Fruit fly (Drosophila melanogaster) whole organism, pupa: ENCODE results near the gene ksh.

Experiments used
- CG10348 ChIP-seq: fragments of 200-800 bp; sonication (Bioruptor generic); IDR thresholded peaks from 2 replicates; pipeline ENCODE4 v1.3.6; 2022; ENCODE audit warnings: missing biosample characterization, missing genetic modification characterization
- CG12605 ChIP-seq: fragments of 200-800 bp; sonication (Bioruptor generic); IDR thresholded peaks from 2 replicates; pipeline ENCODE4 v1.3.6; 2022; ENCODE audit warnings: missing biosample characterization, missing genetic modification characterization
- CG13204 ChIP-seq: fragments of 200-800 bp; sonication (Bioruptor generic); optimal IDR thresholded peaks from 2 replicates; lab custom pipeline; 2018; ENCODE audit warnings: missing biosample characterization, mild to moderate bottlenecking, missing genetic modification characterization, moderate library complexity
- CG14655 ChIP-seq: fragments of 200-800 bp; sonication (Bioruptor generic); optimal IDR thresholded peaks from 3 replicates; lab custom pipeline; 2017; ENCODE audit warnings: mild to moderate bottlenecking, missing biosample characterization, missing genetic modification reagents, missing genetic modification characterization
- CG15710 ChIP-seq: fragments of 200-800 bp; sonication (Bioruptor generic); optimal IDR thresholded peaks from 2 replicates; lab custom pipeline; 2018; ENCODE audit warnings: missing biosample characterization, mild to moderate bottlenecking, missing genetic modification characterization, moderate library complexity
- CG17806 ChIP-seq: fragments of 200-800 bp; sonication (Bioruptor generic); optimal IDR thresholded peaks from 2 replicates; lab custom pipeline; 2018; ENCODE audit warnings: missing biosample characterization, mild to moderate bottlenecking, missing genetic modification characterization, moderate library complexity
- CG32121 ChIP-seq: fragments of 200-800 bp; sonication (Bioruptor generic); IDR thresholded peaks from 2 replicates; pipeline ENCODE4 v1.3.6; 2022; ENCODE audit warnings: missing biosample characterization, missing genetic modification characterization
- CG34367 ChIP-seq: fragments of 200-800 bp; sonication (Bioruptor generic); optimal IDR thresholded peaks from 2 replicates; lab custom pipeline; 2018; ENCODE audit warnings: missing biosample characterization, mild to moderate bottlenecking, missing genetic modification characterization
- CG4496 ChIP-seq: fragments of 200-800 bp; sonication (Bioruptor generic); IDR thresholded peaks from 3 replicates; pipeline ENCODE4 v1.3.6; 2022; ENCODE audit warnings: missing biosample characterization, missing genetic modification characterization
- CG8159 ChIP-seq: fragments of 200-800 bp; sonication (Bioruptor generic); optimal IDR thresholded peaks from 3 replicates; lab custom pipeline; 2018; ENCODE audit warnings: missing biosample characterization, mild to moderate bottlenecking, missing genetic modification characterization, moderate library complexity
- CG8301 ChIP-seq: fragments of 200-800 bp; sonication (Bioruptor generic); optimal IDR thresholded peaks from 2 replicates; lab custom pipeline; 2018; ENCODE audit warnings: missing biosample characterization, mild to moderate bottlenecking, missing genetic modification characterization
- CG9948 ChIP-seq: fragments of 200-800 bp; sonication (Bioruptor generic); optimal IDR thresholded peaks from 2 replicates; lab custom pipeline; 2018; ENCODE audit warnings: missing biosample characterization, mild to moderate bottlenecking, missing genetic modification characterization, moderate library complexity
- D1 ChIP-seq: fragments of 200-800 bp; sonication (Bioruptor generic); optimal IDR thresholded peaks from 2 replicates; lab custom pipeline; 2018; ENCODE audit warnings: missing biosample characterization, mild to moderate bottlenecking, missing genetic modification characterization, moderate library complexity
- EcR ChIP-seq: fragments of 200-800 bp; sonication (Bioruptor generic); optimal IDR thresholded peaks from 3 replicates; lab custom pipeline; 2019; ENCODE audit warnings: missing biosample characterization, missing genetic modification characterization, mild to moderate bottlenecking, moderate library complexity, missing genetic modification reagents
- Ets98B ChIP-seq: fragments of 200-800 bp; sonication (Bioruptor generic); IDR thresholded peaks from 2 replicates; pipeline ENCODE4 v1.3.6; 2022; ENCODE audit warnings: missing biosample characterization, missing genetic modification characterization
- Pif1A ChIP-seq: fragments of 200-800 bp; sonication (Bioruptor generic); optimal IDR thresholded peaks from 3 replicates; lab custom pipeline; 2016; ENCODE audit warnings: missing biosample characterization, missing genetic modification characterization
- Pif1B ChIP-seq: fragments of 200-800 bp; sonication (Bioruptor generic); optimal IDR thresholded peaks from 3 replicates; lab custom pipeline; 2016; ENCODE audit warnings: missing biosample characterization, missing genetic modification characterization
- Snoo ChIP-seq: fragments of 200-800 bp; sonication (Bioruptor generic); optimal IDR thresholded peaks from 3 replicates; lab custom pipeline; 2017; ENCODE audit warnings: missing biosample characterization, mild to moderate bottlenecking, missing genetic modification characterization, inconsistent platforms
- fd96Ca ChIP-seq: fragments of 200-800 bp; sonication (Bioruptor generic); IDR thresholded peaks from 3 replicates; pipeline ENCODE4 v1.3.6; 2022; ENCODE audit warnings: missing biosample characterization, missing genetic modification characterization
- gl ChIP-seq: fragments of 200-800 bp; sonication (Bioruptor generic); optimal IDR thresholded peaks from 2 replicates; lab custom pipeline; 2018; ENCODE audit warnings: missing biosample characterization, mild to moderate bottlenecking, missing genetic modification characterization
- rn ChIP-seq: fragments of 200-800 bp; sonication (Bioruptor generic); IDR thresholded peaks from 2 replicates; pipeline ENCODE4 v1.3.6; 2022; ENCODE audit warnings: missing biosample characterization, missing genetic modification characterization

Gene ksh

DNA sequence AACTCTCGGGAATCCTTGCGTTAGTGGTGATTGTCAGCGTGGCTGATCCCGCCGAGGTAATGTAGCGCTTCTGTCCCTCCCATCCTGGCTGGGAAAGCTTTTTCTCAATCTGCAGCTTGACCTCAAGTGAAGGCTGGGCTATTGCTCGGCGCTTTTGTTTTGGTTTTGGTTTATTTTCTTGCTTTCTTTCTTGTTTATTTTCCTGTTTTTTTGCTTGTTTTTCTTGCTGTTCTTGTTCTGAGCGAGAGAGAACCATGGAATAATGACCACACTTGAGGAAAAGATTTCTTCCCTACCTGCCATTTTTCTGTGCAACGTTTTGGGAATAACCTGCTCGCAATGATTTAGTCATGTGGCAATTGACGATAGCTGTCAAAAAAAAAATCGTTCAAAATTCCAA lies 9.7 kb downstream of the ksh start:
- peak; percentile 47 for TF ChIP-seq CG9948
- TF ChIP-seq CG10348: no peak
- TF ChIP-seq Pif1B (GFP tag; lab: Kevin White, UChicago): no peak
- peak; percentile 22; the same call in 1 of the 2 replicates for TF ChIP-seq Ets98B
- TF ChIP-seq CG17806 (tag; lab: Kevin White, UChicago): peak; percentile 59
- no peak for TF ChIP-seq D1
- no peak for TF ChIP-seq CG13204 (GFP tag; lab: Kevin White, UChicago)
- TF ChIP-seq CG12605 (GFP tag; lab: Robert Waterston, UW): peak; percentile 80
- TF ChIP-seq CG14655 (GFP tag; lab: Kevin White, UChicago): no peak
- TF ChIP-seq Pif1A (GFP tag; lab: Kevin White, UChicago): no peak
- peak; percentile 65; the same call in 2 of the 3 replicates for TF ChIP-seq CG4496 (GFP tag; lab: Robert Waterston, UW)
- peak; percentile 90 for TF ChIP-seq gl
- no peak for TF ChIP-seq rn (GFP tag; lab: Robert Waterston, UW)
- TF ChIP-seq fd96Ca: 0 out of 3 replicates have a peak, but pooled peaks have one; percentile 43
- peak; percentile 73 for TF ChIP-seq CG34367
- 0 out of 2 replicates have a peak, but pooled peaks have one; percentile 14 for TF ChIP-seq CG32121
- TF ChIP-seq CG15710: peak; percentile 76
- no peak for TF ChIP-seq CG8301 (tag; lab: Kevin White, UChicago)
- TF ChIP-seq EcR (GFP tag; lab: Kevin White, UChicago): peak; percentile 29
- TF ChIP-seq CG8159 (tag; lab: Kevin White, UChicago): peak; percentile 71
- TF ChIP-seq Snoo (tag; lab: Kevin White, UChicago): no peak

DNA sequence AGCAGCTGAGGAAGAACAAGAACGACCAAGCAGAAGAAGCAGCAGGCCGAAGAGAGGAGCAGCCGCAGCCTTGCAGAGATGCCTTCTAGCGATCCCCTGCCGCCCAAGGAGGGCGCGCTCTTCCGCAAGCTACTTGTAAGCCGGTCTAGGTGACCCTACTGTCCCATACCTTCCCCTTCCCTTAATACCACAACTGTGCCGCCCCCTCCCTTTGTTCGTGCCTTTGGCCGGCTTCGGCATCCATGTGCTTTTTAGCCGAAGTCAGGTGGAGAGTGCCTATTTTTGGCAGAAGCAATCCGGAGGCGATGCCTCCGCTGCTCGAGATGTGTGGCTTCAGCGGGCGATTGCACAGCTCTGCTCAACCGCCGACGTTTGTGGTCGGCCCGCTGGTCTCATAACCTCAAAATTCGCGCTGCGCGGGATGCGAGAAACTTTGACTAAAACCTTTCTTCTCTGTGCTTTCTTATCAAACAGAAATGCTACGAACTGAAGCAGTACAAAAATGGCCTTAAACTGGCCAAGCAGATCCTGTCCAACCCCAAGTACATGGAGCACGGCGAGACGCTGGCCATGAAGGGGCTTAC lies 14.2 kb downstream of the ksh start:
- TF ChIP-seq CG9948 (no peak), fd96Ca (no peak)
- TF ChIP-seq, all 21 proteins: peak for 0

DNA sequence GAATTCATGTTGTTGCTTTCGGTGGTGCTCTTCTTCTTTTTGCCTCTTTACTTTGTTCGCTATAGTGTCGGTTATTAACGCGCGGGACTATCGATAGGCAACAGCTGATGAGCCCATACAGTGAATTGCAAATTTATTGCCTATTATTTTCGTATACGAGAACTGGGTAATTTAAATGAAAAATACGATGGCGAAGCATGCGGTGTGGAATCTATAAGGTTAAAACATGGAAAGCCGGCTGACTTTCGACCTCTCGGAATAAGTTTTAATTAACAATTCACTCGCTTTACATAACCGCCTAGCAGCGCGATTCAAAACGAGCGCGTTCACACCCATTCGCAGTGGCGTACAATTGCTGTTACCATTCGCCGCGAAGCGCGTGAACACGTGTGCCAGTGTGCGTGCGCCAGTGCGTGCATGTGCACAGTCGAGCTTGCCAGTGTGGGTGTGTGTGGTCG lies 14.9 kb downstream of the ksh start, which contains the start of the genes Naa15-16 and mRpS14:
TSS of gene Naa15-16 (plus strand) at position 116 of the 458 bp plus-strand sequence.
TSS of gene mRpS14 (minus strand) at position 370 of the 458 bp plus-strand sequence.
- no peak for TF ChIP-seq CG14655 (GFP tag; lab: Kevin White, UChicago)
- no peak for TF ChIP-seq CG9948
- no peak for TF ChIP-seq CG15710
- TF ChIP-seq, all 21 proteins: peak for 0

DNA sequence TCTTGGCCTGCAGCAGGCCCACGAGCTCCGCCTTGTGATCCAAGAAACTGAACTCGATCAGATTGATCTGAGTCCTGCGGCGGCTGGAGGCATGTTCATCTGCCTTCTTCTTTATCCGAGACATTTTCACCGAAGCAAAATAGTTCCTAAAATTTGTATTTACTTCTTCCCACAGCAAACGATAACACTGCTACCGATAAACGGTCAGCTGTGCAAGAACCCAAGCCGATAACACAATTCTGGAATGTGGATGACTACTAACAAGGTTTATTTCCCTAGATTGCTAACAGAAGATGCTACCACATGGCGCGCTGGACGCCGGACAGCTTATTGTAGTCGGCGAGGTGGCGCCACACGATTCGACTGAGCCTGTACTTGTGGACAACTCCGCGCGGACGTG lies 15.7 kb downstream of the ksh start, which contains the start of gene CG32533:
TSS of gene CG32533 (minus strand) at position 278 of the 400 bp plus-strand sequence.
- TF ChIP-seq CG14655 (GFP tag; lab: Kevin White, UChicago) (no peak), fd96Ca (no peak), CG8301 (tag; lab: Kevin White, UChicago) (no peak), CG12605 (GFP tag; lab: Robert Waterston, UW) (no peak), CG17806 (tag; lab: Kevin White, UChicago) (no peak), CG10348 (no peak)

DNA sequence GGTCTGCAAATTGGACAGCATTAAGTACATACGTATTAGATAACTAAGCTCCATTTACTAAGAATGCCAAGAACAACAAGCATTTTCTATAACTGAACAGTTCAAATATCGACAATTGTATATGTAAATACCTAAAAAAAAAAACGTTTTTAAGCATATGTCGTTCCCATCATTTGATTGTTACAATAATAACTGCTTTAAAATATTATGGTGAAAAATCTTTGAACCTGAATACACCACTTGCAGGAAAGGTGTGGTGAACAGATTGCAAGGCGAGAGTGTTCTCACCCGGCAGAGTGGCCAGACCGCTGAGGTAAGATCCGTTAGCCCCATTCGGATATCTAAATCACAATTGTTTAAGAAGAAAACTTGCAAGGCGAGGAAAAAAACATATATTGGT lies 20.0 kb downstream of the ksh start, which contains the start of gene narya:
TSS of gene narya (plus strand) at position 301 of the 400 bp plus-strand sequence.
- no peak for TF ChIP-seq gl
- no peak for TF ChIP-seq Snoo (tag; lab: Kevin White, UChicago)
- TF ChIP-seq Ets98B: no peak
- no peak for TF ChIP-seq CG13204 (GFP tag; lab: Kevin White, UChicago)
- no peak for TF ChIP-seq fd96Ca
- no peak for TF ChIP-seq CG8301 (tag; lab: Kevin White, UChicago)
- no peak for TF ChIP-seq CG15710
- TF ChIP-seq CG17806 (tag; lab: Kevin White, UChicago): no peak

DNA sequence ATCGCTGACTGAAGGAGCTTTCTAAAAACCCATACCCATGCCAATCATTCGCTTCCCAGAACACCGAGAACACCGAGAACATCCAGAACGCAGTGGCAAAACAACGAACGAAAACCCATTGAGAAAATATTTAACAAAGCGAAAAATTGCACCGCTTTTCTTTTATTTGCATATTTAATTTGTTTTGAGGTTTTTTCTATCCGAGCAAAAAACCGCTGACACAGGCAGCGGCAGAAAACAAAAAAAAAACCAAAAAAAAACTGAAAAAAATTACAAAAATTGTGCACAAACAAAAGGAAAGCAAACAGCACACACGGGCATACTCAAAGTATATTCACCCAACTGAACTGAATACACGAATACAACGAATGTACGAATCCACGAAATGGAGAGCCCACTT lies 33.2 kb downstream of the ksh start:
- TF ChIP-seq CG17806 (tag; lab: Kevin White, UChicago) (no peak), Snoo (tag; lab: Kevin White, UChicago) (no peak), CG32121 (no peak), gl (no peak), CG8301 (tag; lab: Kevin White, UChicago) (no peak), CG14655 (GFP tag; lab: Kevin White, UChicago) (no peak), CG8159 (tag; lab: Kevin White, UChicago) (no peak), CG10348 (no peak)

DNA sequence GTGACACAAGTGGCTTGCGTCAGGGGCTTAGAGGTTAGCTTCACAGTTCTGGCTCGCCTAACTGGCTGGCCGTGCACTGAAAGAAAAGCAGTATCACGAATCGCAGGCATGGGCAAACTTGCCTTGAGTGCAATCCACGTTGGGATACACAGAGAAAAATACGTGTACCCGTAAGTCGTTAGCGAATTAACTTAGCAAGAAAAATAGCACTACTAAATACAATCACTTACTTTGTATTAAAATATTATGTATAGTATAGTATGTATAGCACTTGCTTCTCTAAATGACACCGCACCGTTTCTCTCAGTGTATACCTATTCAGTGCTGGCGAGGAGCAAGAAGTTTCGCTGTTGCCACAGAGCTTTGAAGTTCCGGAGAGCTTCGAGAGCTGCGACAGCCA lies 41.7 kb downstream of the ksh start:
- TF ChIP-seq Ets98B (no peak), gl (no peak), CG10348 (no peak), CG8159 (tag; lab: Kevin White, UChicago) (peak; percentile 42), CG15710 (peak; percentile 37), CG13204 (GFP tag; lab: Kevin White, UChicago) (no peak), CG17806 (tag; lab: Kevin White, UChicago) (peak; percentile 19), CG8301 (tag; lab: Kevin White, UChicago) (peak; percentile 30), CG14655 (GFP tag; lab: Kevin White, UChicago) (peak; percentile 42), fd96Ca (0 out of 3 replicates have a peak, but pooled peaks have one; percentile 15), EcR (GFP tag; lab: Kevin White, UChicago) (no peak), D1 (no peak), Pif1B (GFP tag; lab: Kevin White, UChicago) (no peak), rn (GFP tag; lab: Robert Waterston, UW) (no peak), CG12605 (GFP tag; lab: Robert Waterston, UW) (no peak), Pif1A (GFP tag; lab: Kevin White, UChicago) (no peak), CG9948 (peak; percentile 45), CG34367 (peak; percentile 8), CG4496 (GFP tag; lab: Robert Waterston, UW) (no peak), Snoo (tag; lab: Kevin White, UChicago) (no peak), CG32121 (no peak)
